Worm (Caenorhabditis elegans): ENCODE data around the gene pph-4.2.

Gene pph-4.2

ce11 chrIII:12377198-12377662, at the start of gene pph-4.2 (continued):
- TF ChIP-seq nhr-76 (tag; optimal IDR thresholded peaks at IDR 0.05), result no peak
- no peak for TF ChIP-seq irx-1 (tag; optimal IDR thresholded peaks at IDR 0.05)
- TF ChIP-seq hlh-17 (GFP tag; optimal IDR thresholded peaks at IDR 0.05; ENCODE audit: borderline replicate concordance), result no peak
- TF ChIP-seq C04F5.9 (tag; optimal IDR thresholded peaks at IDR 0.05), result no peak
- TF ChIP-seq elt-2 (tag; optimal IDR thresholded peaks at IDR 0.05), result no peak
- peak; percentile 57 for TF ChIP-seq rnt-1 (tag; optimal IDR thresholded peaks at IDR 0.05)
- no peak for TF ChIP-seq vab-15 (tag; optimal IDR thresholded peaks at IDR 0.05)
- no peak for TF ChIP-seq fkh-8 (tag; optimal IDR thresholded peaks at IDR 0.05)
- TF ChIP-seq ceh-88 (GFP tag; IDR thresholded peaks at IDR 0.05), result no peak
- TF ChIP-seq fkh-10 (GFP tag; optimal IDR thresholded peaks at IDR 0.05), result no peak
- TF ChIP-seq sup-37 (GFP tag; optimal IDR thresholded peaks at IDR 0.05), result no peak
- peak; percentile 46 for TF ChIP-seq tbx-2 (tag; optimal IDR thresholded peaks at IDR 0.05)
- TF ChIP-seq unc-86 (tag; optimal IDR thresholded peaks at IDR 0.05), result no peak
- TF ChIP-seq lsy-2 (tag; optimal IDR thresholded peaks at IDR 0.05), result peak; percentile 58 to 78
- TF ChIP-seq elt-3 (tag; optimal IDR thresholded peaks at IDR 0.05), result no peak
- TF ChIP-seq nhr-90 (tag; optimal IDR thresholded peaks at IDR 0.05; ENCODE audit: poor library complexity), result peak; percentile 8
- TF ChIP-seq dsc-1 (tag; optimal IDR thresholded peaks at IDR 0.05), result peak; percentile 15
- no peak for TF ChIP-seq aha-1 (tag; optimal IDR thresholded peaks at IDR 0.05)
- TF ChIP-seq nhr-237 (tag; optimal IDR thresholded peaks at IDR 0.05), result no peak
- TF ChIP-seq efl-3 (GFP tag; optimal IDR thresholded peaks at IDR 0.05), result no peak
- TF ChIP-seq alr-1 (tag; optimal IDR thresholded peaks at IDR 0.05; ENCODE audit: borderline replicate concordance), result no peak
- no peak for TF ChIP-seq jun-1 (tag; optimal IDR thresholded peaks at IDR 0.05)
- TF ChIP-seq lin-14 (GFP tag; optimal IDR thresholded peaks at IDR 0.05), result no peak

- TF ChIP-seq nhr-237 (tag; optimal IDR thresholded peaks at IDR 0.05) (no peak), fkh-4 (tag; optimal IDR thresholded peaks at IDR 0.05; ENCODE audit: borderline replicate concordance) (no peak), nhr-90 (tag; optimal IDR thresholded peaks at IDR 0.05; ENCODE audit: poor library complexity) (no peak), ceh-82 (tag; optimal IDR thresholded peaks at IDR 0.05) (no peak), nhr-11 (tag; optimal IDR thresholded peaks at IDR 0.05) (no peak), elt-3 (tag; optimal IDR thresholded peaks at IDR 0.05) (no peak), unc-98 (GFP tag; IDR thresholded peaks at IDR 0.05) (no peak), fkh-8 (tag; optimal IDR thresholded peaks at IDR 0.05) (no peak), hlh-17 (GFP tag; optimal IDR thresholded peaks at IDR 0.05; ENCODE audit: borderline replicate concordance) (no peak), mef-2 (tag; optimal IDR thresholded peaks at IDR 0.05) (no peak), swsn-7 (tag; optimal IDR thresholded peaks at IDR 0.05) (no peak), nhr-85 (tag) (no peak), pax-3 (tag; optimal IDR thresholded peaks at IDR 0.05) (no peak), lin-35 (GFP tag; optimal IDR thresholded peaks at IDR 0.05) (no peak)
These were observed 49.5 kb upstream of the pph-4.2 start, which contains the start of gene pie-1 for ce11 chrIII:12426558-12426957. Gene pie-1, plus strand, starts transcription at chrIII:12426893.

ce11 chrIII:12425846-12426405, 48.9 kb upstream of the pph-4.2 start:
- TF ChIP-seq unc-86 (tag; optimal IDR thresholded peaks at IDR 0.05), result no peak
- no peak for TF ChIP-seq vab-15 (tag; optimal IDR thresholded peaks at IDR 0.05)
- TF ChIP-seq C16A3.4 (tag; optimal IDR thresholded peaks at IDR 0.05), result no peak
- no peak for TF ChIP-seq egl-27 (tag; optimal IDR thresholded peaks at IDR 0.05)
- TF ChIP-seq xbp-1 (tag; optimal IDR thresholded peaks at IDR 0.05), result no peak
- no peak for TF ChIP-seq pag-3 (tag; optimal IDR thresholded peaks at IDR 0.05; ENCODE audit: borderline replicate concordance, insufficient read depth)
- peak in 1 of 2 experiments; percentile 15 for TF ChIP-seq lsy-2 (tag; optimal IDR thresholded peaks at IDR 0.05)
- no peak for TF ChIP-seq C04F5.9 (tag; optimal IDR thresholded peaks at IDR 0.05)
- TF ChIP-seq lin-13 (GFP tag; optimal IDR thresholded peaks at IDR 0.05), result no peak
- TF ChIP-seq irx-1 (tag; optimal IDR thresholded peaks at IDR 0.05), result no peak
- no peak for TF ChIP-seq nhr-20 (tag; optimal IDR thresholded peaks at IDR 0.05)
- TF ChIP-seq zip-4 (GFP tag; optimal IDR thresholded peaks at IDR 0.05), result no peak
- no peak for TF ChIP-seq lin-35 (GFP tag; optimal IDR thresholded peaks at IDR 0.05)
- TF ChIP-seq grh-1 (GFP tag; IDR thresholded peaks at IDR 0.05), result 0 out of 2 replicates have a peak, but pooled peaks have one; percentile 13
- no peak for TF ChIP-seq sox-4 (tag; optimal IDR thresholded peaks at IDR 0.05)
- TF ChIP-seq fkh-4 (tag; optimal IDR thresholded peaks at IDR 0.05; ENCODE audit: borderline replicate concordance), result no peak
- no peak for TF ChIP-seq efl-1 (optimal IDR thresholded peaks at IDR 0.05)
- TF ChIP-seq efl-1 (GFP tag; optimal IDR thresholded peaks at IDR 0.05 in 1 of 2), result peak in 1 of 2 experiments; percentile 91
- TF ChIP-seq nhr-237 (tag; optimal IDR thresholded peaks at IDR 0.05), result no peak
- no peak for TF ChIP-seq rnt-1 (tag; optimal IDR thresholded peaks at IDR 0.05)
- TF ChIP-seq aha-1 (tag; optimal IDR thresholded peaks at IDR 0.05), result no peak
- no peak for TF ChIP-seq dpl-1 (GFP tag; optimal IDR thresholded peaks at IDR 0.05)
- TF ChIP-seq nhr-11 (tag; optimal IDR thresholded peaks at IDR 0.05), result no peak
- peak; percentile 70 for TF ChIP-seq tlp-1 (tag; optimal IDR thresholded peaks at IDR 0.05)
- no peak for TF ChIP-seq isw-1 (GFP tag; IDR thresholded peaks at IDR 0.05)
- TF ChIP-seq nhr-76 (tag; optimal IDR thresholded peaks at IDR 0.05), result no peak
